Worm (Caenorhabditis elegans) whole organism, L4/young adult: Measurements from ENCODE around the gene C05D11.13.

Experiments used
- W03F9.2 ChIP-seq: fragments of 150-350 bp; optimal IDR thresholded peaks from 2 replicates; lab custom pipeline; 2014; ENCODE audit warnings: missing biosample characterization, missing genetic modification characterization
- dao-5 ChIP-seq: sonication (generic microtip); optimal IDR thresholded peaks from 2 replicates; lab custom pipeline; 2016; ENCODE audit warnings: missing genotype, missing genetic modification characterization, moderate library complexity, missing compliant biosample characterization
- him-1 ChIP-seq: sonication (generic microtip); optimal IDR thresholded peaks from 2 replicates; lab custom pipeline; 2016; ENCODE audit warnings: missing genotype, missing genetic modification reagents, missing genetic modification characterization, missing compliant biosample characterization

Gene C05D11.13

DNA sequence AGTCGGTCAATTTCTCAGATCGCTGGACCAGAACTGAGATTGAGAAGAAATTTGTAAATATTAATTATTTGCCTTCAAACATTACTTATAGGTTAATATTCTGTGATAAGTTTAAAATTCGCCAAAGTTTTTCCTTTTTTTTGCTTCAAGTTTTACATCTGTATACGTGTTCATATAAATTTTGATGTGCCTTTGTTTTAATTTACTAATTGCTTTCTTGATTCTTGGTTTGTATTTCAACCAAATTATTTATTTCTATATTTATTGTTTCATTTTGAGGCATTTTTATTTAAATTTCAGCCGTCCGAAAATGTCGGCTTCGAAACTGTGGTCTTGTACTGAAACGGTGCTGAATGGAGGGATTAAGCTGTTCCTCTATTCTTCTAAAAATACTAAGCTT, 8.1 kb downstream of the C05D11.13 start, which contains the start of gene C05D11.1:
C05D11.1 (plus strand) TSS at position 301 of the 400 bp plus-strand sequence.
- TF ChIP-seq him-1 (tag; lab: Kevin White, UChicago) (no peak), W03F9.2 (tag; lab: Kevin White, UChicago) (no peak), dao-5 (no peak)

DNA sequence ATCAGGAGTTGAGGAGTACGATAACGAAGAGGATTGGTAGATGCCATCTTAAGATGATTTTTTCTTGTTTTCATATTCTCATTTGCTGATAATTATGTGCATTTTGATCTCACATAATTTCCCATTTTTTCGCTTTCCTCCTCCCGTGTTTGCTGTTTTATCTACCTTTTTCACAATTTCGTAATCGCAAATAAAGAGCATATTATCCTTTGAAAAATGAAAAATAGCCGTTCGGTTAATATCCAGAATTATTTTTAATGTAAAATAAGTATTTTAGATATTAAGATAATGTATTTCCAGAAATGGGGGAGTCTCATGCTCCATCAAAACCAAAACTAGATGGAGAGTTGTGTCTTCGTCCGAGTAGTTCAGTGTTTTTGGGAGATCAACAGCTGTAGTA, 11.4 kb downstream of the C05D11.13 start, which contains the start of gene vps-16:
vps-16 (plus strand) TSS at position 301 of the 400 bp plus-strand sequence.
- no peak for TF ChIP-seq W03F9.2 (tag; lab: Kevin White, UChicago)
- no peak for TF ChIP-seq him-1 (tag; lab: Kevin White, UChicago)
- no peak for TF ChIP-seq dao-5

DNA sequence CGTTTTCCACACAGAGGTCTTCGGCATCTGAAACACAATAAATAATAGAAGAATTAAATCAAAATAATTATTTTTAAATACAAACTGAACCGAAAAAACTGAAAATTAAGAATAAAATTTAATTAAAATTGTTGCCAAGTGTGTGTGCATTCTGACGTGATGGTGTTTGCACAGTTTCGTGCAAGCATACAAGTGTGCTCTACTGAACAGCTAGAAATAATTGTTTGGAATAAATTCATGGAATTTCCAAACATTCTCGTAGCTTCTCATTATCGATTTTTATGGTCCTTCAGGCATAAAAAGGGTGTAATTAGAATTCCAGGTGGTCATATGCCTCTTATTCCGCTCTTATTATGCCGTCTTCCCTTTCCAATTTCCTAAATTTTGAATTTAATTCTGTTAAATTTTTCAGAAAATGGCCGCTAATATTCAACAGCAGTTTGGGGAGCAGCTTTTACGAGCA, 12.6 kb downstream of the C05D11.13 start, which contains the start of the genes mrps-17 and txdc-9:
mrps-17 (minus strand) TSS at position 33 of the 463 bp plus-strand sequence.
txdc-9 (plus strand) TSS at position 413 of the 463 bp plus-strand sequence.
- TF ChIP-seq W03F9.2 (tag; lab: Kevin White, UChicago) (peak; percentile 91), him-1 (tag; lab: Kevin White, UChicago) (no peak)

DNA sequence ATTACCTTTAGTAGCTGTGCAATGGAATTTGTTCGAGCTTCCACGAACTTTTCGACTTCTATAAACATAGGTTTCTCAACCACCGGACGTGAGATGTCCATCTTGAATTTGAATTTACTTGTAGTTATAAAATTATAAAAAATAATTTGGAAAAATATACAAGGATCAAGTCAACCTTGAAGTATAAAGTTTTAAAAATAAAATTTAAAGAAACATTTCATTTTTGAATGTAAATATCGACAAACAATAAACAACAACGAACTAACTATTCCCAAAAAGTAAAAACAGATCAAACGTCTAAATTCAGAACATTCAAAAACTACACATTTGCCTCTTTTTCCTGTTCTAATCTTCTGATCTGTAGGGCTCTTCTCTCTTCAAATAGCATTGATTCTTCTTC, 13.6 kb downstream of the C05D11.13 start, which contains the start of gene popl-1:
popl-1 (minus strand) TSS at position 101 of the 400 bp plus-strand sequence.
- TF ChIP-seq dao-5 (no peak), W03F9.2 (tag; lab: Kevin White, UChicago) (no peak), him-1 (tag; lab: Kevin White, UChicago) (no peak)

DNA sequence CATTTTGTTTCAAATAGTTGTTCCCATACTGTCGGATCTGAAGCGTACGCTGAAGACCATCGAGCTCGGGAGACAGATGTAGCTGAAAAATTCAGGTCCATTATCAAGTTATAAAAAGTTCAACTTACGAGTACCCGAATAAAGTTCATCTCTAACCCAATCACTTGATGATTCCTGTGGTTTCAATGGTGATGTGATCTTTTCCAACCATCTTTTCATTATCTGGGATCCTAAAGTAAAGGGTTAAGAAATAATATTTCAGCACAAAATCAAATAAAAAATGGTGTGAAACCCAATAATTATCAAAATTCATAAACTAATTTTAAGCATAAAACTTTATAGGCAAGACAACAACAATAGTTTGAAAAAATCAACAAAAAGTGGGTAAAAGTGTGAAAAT, 17.2 kb downstream of the C05D11.13 start, which contains the start of gene C05D11.8:
C05D11.8 (minus strand) TSS at position 101 of the 400 bp plus-strand sequence.
- no peak for TF ChIP-seq dao-5
- no peak for TF ChIP-seq W03F9.2 (tag; lab: Kevin White, UChicago)
- TF ChIP-seq him-1 (tag; lab: Kevin White, UChicago) = no peak

DNA sequence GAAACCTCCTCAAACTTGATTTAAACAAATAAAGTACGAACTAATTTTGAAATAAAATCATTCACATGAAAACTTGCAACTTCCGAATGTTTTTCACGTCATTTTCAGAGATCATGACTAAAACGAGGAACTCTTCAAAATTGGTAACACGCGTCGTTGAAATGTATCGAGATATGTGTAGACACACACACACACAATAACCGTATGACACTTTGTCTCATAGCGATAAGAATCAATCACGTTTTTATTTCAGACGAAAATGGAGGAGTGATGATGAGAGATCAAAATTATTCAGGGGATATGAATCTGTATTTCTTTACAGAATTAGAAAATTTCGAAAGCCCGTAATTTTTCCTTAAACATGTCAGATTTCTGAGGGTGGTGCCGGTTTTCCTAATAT, 21.7 kb downstream of the C05D11.13 start:
- no peak for TF ChIP-seq dao-5
- TF ChIP-seq him-1 (tag; lab: Kevin White, UChicago) = no peak
- no peak for TF ChIP-seq W03F9.2 (tag; lab: Kevin White, UChicago)

DNA sequence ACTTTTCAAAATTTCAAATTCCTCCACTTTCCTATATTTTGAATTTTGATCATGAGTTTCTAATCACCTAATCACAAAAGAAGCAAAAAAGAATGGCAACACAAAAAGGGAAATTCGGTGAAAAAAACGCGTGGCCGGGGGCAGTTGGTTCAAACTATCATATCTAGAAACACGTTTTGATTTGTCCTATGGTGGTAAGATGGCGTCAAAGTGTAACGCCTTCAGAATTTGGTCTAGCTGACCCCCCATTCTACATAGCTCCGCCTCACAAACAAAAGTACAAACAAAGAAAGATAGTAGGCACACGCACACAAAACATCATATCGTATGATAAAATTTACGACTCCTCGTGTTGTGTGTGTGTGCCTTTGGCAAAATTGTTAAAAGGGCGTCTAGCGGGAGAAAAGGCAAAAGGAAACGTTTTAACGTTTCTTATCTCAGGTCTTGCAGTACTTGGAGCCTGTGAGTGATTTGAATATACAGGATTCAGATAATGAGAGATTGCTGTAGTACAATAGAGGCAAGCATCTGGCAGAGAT, 22.3 kb downstream of the C05D11.13 start:
- TF ChIP-seq dao-5 (no peak), him-1 (tag; lab: Kevin White, UChicago) (no peak), W03F9.2 (tag; lab: Kevin White, UChicago) (no peak)

DNA sequence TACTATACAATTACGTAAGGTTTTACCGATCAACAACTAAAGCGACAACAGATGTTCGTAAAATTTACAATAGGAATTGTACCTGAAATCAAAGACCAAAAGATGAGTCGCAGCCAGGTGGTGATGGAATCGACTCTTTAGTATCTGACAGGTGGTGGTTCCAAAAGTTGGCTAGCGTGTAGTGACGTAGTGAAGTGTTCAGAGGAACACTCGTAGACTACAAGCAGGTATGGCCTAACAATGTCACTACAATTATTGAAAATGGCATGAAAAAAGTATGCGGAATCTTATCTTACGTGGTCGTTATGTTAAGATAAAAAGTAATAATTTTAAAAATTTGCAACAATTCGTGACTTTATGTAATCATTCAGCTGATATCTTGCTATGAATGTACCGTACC, 22.9 kb downstream of the C05D11.13 start:
- TF ChIP-seq dao-5 (no peak), him-1 (tag; lab: Kevin White, UChicago) (no peak), W03F9.2 (tag; lab: Kevin White, UChicago) (no peak)

DNA sequence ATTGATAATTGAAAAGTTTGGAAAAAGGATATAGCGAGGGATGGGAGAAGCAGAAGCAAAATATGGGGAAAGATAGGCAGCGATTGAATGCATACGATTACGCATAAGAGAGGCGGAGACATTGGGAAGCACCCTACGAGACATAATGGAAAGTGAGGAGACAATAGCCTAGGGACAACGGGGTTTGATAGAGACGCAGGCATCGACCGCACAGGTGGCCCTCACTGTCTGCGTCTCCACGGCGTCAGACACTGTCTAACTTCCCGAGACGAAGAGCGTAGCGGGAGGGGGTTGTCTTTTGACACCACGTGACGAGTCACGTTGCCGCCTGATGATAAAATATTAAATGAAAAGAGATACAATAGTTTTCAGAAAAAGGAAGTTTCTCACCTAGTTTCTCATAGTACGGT, 23.4 kb downstream of the C05D11.13 start:
- no peak for TF ChIP-seq him-1 (tag; lab: Kevin White, UChicago)
- no peak for TF ChIP-seq dao-5
- TF ChIP-seq W03F9.2 (tag; lab: Kevin White, UChicago) = peak; percentile 60

DNA sequence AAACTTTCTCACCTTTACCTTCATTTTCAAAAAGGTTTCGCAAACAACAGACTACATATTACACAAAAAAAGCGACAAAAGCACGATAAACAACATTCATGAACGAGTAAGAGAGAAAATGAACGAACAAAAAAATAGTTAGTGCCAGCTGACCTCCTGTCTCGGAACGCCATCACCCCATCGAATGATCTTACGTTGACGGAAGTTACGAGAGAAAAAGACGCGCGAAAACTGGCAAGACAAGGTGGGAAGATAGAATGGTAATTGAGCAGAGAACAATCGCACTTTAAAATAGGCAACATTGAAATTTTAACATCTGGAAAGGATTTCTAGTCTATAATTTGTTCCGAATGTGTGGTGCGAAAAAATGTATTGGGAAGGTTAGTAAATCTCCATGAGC, 24.2 kb downstream of the C05D11.13 start:
- TF ChIP-seq W03F9.2 (tag; lab: Kevin White, UChicago) (no peak), him-1 (tag; lab: Kevin White, UChicago) (no peak), dao-5 (no peak)

DNA sequence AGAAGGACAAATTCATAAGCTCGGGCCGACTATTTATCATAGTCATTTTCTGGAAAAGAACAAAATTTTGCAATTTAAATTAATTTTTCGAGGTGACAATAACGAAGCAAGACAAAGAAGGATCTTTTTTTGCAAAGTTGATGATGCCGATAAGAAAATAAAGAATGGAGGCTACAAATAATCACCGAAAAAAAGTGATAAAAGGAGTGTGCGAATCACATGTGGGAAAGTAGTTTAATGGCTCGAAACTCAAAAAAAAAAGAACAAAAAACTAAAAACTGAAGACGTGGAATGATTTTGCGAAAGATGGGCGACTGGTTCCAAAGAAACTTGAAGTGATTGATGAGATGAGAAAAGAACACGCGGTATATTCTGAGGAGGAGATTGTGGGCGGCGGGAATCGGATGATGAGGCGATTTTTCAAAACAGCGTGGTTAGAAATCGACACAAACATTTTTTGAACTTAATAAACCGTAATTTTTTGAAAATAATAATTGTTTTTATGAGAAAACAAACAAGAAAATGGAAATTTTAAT, 24.9 kb downstream of the C05D11.13 start, which contains the start of gene atgl-1:
atgl-1 (minus strand) TSS at position 51 of the 536 bp plus-strand sequence.
- TF ChIP-seq dao-5 (no peak), him-1 (tag; lab: Kevin White, UChicago) (no peak), W03F9.2 (tag; lab: Kevin White, UChicago) (no peak)

DNA sequence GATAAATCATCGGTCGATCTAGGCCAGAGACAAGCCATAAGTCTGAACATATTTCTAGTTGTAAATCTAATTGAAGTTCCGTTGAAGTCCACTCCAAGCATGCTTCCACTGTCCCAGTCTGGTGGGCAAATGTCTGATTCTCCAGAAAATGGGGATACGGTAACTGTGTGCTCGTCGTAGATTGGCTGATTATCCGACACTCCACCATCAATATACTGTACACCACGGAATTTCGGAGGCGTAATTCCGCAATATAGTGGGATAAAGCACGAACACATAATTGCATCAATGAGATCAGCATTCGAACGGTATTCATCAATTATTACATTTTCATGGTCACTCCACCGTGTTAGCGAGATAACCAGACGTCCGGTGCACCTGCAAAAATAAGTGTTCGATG, 26.1 kb downstream of the C05D11.13 start:
- TF ChIP-seq him-1 (tag; lab: Kevin White, UChicago) (no peak), W03F9.2 (tag; lab: Kevin White, UChicago) (no peak), dao-5 (no peak)

DNA sequence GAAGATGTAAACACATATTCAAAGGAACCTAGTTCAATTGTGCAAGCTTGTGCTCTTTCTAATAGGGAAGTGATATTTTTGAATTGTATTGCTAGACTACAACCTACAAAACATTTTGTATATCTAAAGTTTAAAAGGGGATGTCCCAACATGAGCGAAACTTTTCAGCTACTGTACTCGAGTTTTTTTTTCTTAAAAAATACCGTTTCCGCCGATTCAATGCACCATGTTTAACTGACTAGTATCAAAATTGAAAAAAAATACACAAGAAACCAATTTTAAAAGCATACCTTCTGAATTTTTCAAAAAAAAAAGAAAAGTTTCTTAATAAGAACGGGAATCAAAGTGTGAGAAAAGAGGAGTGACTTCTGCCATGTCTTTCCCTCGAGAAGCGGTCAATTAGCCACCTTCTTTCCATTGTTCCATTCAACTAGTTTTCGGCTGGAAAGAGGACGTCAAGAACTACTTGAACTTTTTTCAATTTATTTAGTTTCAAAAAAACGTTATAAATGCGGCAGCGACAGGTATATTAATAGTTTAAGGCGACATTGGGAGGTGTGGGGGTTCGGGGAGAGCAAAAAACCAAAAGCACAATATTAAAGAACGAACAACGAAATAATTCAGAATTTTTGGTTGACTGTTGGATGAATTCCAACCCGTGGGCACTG, 28.9 kb downstream of the C05D11.13 start, which contains the start of gene nas-4:
nas-4 (minus strand) TSS at position 351 of the 668 bp plus-strand sequence.
- TF ChIP-seq him-1 (tag; lab: Kevin White, UChicago) = no peak
- TF ChIP-seq W03F9.2 (tag; lab: Kevin White, UChicago) = no peak

DNA sequence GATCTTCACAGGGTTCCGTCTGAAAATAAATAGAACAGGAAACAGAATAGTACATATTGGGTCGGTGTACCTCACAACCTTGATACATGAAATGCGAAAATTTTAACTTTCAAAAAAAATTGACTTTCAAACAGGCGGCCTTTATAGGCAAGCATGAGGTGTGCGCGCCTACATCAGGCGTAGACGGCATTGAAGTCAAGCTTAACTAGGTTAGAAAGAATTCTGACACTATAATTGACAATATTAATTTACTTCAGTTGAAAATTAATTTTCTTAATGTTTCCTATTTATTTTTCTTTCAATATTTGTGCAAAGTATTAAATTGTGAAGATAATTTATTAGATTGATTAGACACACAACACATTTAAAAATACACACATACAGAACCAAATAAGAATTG, 32.5 kb downstream of the C05D11.13 start, which contains the start of gene C05D11.5:
C05D11.5 (minus strand) TSS at position 101 of the 400 bp plus-strand sequence.
- TF ChIP-seq W03F9.2 (tag; lab: Kevin White, UChicago) (no peak), dao-5 (no peak), him-1 (tag; lab: Kevin White, UChicago) (no peak)
